Worm (Caenorhabditis elegans) whole organism, late embryonic: ENCODE data around the gene arrd-17.

ENCODE experiments used
- C08G9.2 ChIP-seq: sonication (generic microtip); optimal IDR thresholded peaks from 2 replicates; lab custom pipeline; 2016; ENCODE audit warnings: mild to moderate bottlenecking, missing genetic modification characterization, moderate library complexity, missing compliant biosample characterization
- C38D4.7 ChIP-seq: fragments of 200-800 bp; sonication (Bioruptor generic); optimal IDR thresholded peaks from 2 replicates; lab custom pipeline; 2018; ENCODE audit warnings: mild to moderate bottlenecking, missing genetic modification characterization, moderate library complexity, missing compliant biosample characterization
- K02D7.2 ChIP-seq: sonication (generic microtip); optimal IDR thresholded peaks from 2 replicates; lab custom pipeline; 2017; ENCODE audit warnings: mild to moderate bottlenecking, missing genetic modification characterization, missing compliant biosample characterization
- T23F11.4 ChIP-seq: fragments of 200-800 bp; sonication (Bioruptor generic); optimal IDR thresholded peaks from 2 replicates; lab custom pipeline; 2018; ENCODE audit warnings: mild to moderate bottlenecking, missing genetic modification characterization, missing compliant biosample characterization
- ahr-1 ChIP-seq: sonication (generic microtip); optimal IDR thresholded peaks from 2 replicates; lab custom pipeline; 2016; ENCODE audit warnings: missing genetic modification characterization, missing compliant biosample characterization
- ceh-18 ChIP-seq: sonication (generic microtip); optimal IDR thresholded peaks from 2 replicates; lab custom pipeline; 2016; ENCODE audit warnings: missing genetic modification characterization, missing compliant biosample characterization
- ceh-19 ChIP-seq: fragments of 200-800 bp; sonication (Bioruptor generic); optimal IDR thresholded peaks from 2 replicates; lab custom pipeline; 2018; ENCODE audit warnings: mild to moderate bottlenecking, missing genetic modification characterization, missing compliant biosample characterization
- ceh-24 ChIP-seq: sonication (generic microtip); optimal IDR thresholded peaks from 2 replicates; lab custom pipeline; 2016; ENCODE audit warnings: mild to moderate bottlenecking, missing genetic modification characterization, missing compliant biosample characterization
- ceh-45 ChIP-seq: fragments of 200-800 bp; sonication (Bioruptor generic); IDR thresholded peaks from 2 replicates; pipeline ENCODE4 v1.3.6; 2022; ENCODE audit warnings: missing genetic modification reagents, missing genetic modification characterization, missing compliant biosample characterization
- ceh-9 ChIP-seq: sonication (generic microtip); optimal IDR thresholded peaks from 2 replicates; lab custom pipeline; 2016; ENCODE audit warnings: mild to moderate bottlenecking, missing genetic modification characterization, inconsistent platforms, missing compliant biosample characterization
- dmd-4 ChIP-seq: sonication (generic microtip); optimal IDR thresholded peaks from 2 replicates; lab custom pipeline; 2016; ENCODE audit warnings: borderline replicate concordance, missing genetic modification characterization, missing compliant biosample characterization
- elt-2 ChIP-seq: sonication (generic microtip); optimal IDR thresholded peaks from 2 replicates; lab custom pipeline; 2016; ENCODE audit warnings: missing genetic modification reagents, missing genetic modification characterization, missing compliant biosample characterization
- elt-4 ChIP-seq: sonication (generic microtip); optimal IDR thresholded peaks from 2 replicates; lab custom pipeline; 2016; ENCODE audit warnings: missing genetic modification characterization, missing compliant biosample characterization
- ets-4 ChIP-seq: sonication (generic microtip); optimal IDR thresholded peaks from 2 replicates; lab custom pipeline; 2016; ENCODE audit warnings: missing genetic modification characterization, missing compliant biosample characterization
- fkh-10 ChIP-seq: fragments of 150-350 bp; optimal IDR thresholded peaks from 2 replicates; lab custom pipeline; 2014; ENCODE audit warnings: missing biosample characterization, missing genetic modification reagents, missing genetic modification characterization
- fkh-6 ChIP-seq: sonication (generic microtip); optimal IDR thresholded peaks from 2 replicates; lab custom pipeline; 2016; ENCODE audit warnings: missing genetic modification characterization, missing compliant biosample characterization
- hlh-13 ChIP-seq: fragments of 200-800 bp; sonication (Bioruptor generic); optimal IDR thresholded peaks from 2 replicates; lab custom pipeline; 2018; ENCODE audit warnings: mild to moderate bottlenecking, missing genetic modification characterization, missing compliant biosample characterization
- hlh-30 ChIP-seq: sonication (generic microtip); optimal IDR thresholded peaks from 2 replicates; lab custom pipeline; 2017; ENCODE audit warnings: antibody characterized with exemption, missing genetic modification characterization, missing compliant biosample characterization; ENCODE audit not compliant: insufficient read depth
- hlh-6 ChIP-seq: sonication (generic microtip); optimal IDR thresholded peaks from 2 replicates; lab custom pipeline; 2016; ENCODE audit warnings: missing genotype, missing genetic modification characterization, missing compliant biosample characterization
- hlh-8 ChIP-seq: sonication (generic microtip); optimal IDR thresholded peaks from 2 replicates; lab custom pipeline; 2016; ENCODE audit warnings: missing genotype, missing genetic modification characterization, missing compliant biosample characterization
- lim-6 ChIP-seq: sonication (generic microtip); optimal IDR thresholded peaks from 2 replicates; lab custom pipeline; 2016; ENCODE audit warnings: missing genetic modification characterization, missing compliant biosample characterization
- lin-11 ChIP-seq: fragments of 200-800 bp; sonication (Bioruptor generic); optimal IDR thresholded peaks from 2 replicates; lab custom pipeline; 2018; ENCODE audit warnings: mild to moderate bottlenecking, missing genetic modification characterization, missing compliant biosample characterization
- madf-2 ChIP-seq: sonication (generic microtip); optimal IDR thresholded peaks from 2 replicates; lab custom pipeline; 2017; ENCODE audit warnings: missing genetic modification characterization, missing compliant biosample characterization
- mec-3 ChIP-seq: sonication (generic microtip); optimal IDR thresholded peaks from 2 replicates; lab custom pipeline; 2016; ENCODE audit warnings: borderline replicate concordance, missing genetic modification characterization, missing compliant biosample characterization
- nhr-232 ChIP-seq: sonication (generic microtip); optimal IDR thresholded peaks from 2 replicates; lab custom pipeline; 2016; ENCODE audit warnings: missing genetic modification characterization, missing compliant biosample characterization
- npax-4 ChIP-seq: sonication (generic microtip); optimal IDR thresholded peaks from 2 replicates; lab custom pipeline; 2016; ENCODE audit warnings: missing genetic modification characterization, missing compliant biosample characterization
- pros-1 ChIP-seq: fragments of 150-350 bp; optimal IDR thresholded peaks from 2 replicates; lab custom pipeline; 2014; ENCODE audit warnings: missing biosample characterization, missing genetic modification reagents, missing genetic modification characterization
- ref-2 ChIP-seq: sonication (generic microtip); optimal IDR thresholded peaks from 2 replicates; lab custom pipeline; 2016; ENCODE audit warnings: missing genetic modification characterization, missing compliant biosample characterization
- rnt-1 ChIP-seq: sonication (generic microtip); optimal IDR thresholded peaks from 2 replicates; lab custom pipeline; 2016; ENCODE audit warnings: missing genetic modification characterization, missing compliant biosample characterization
- syd-9 ChIP-seq: sonication (generic microtip); optimal IDR thresholded peaks from 2 replicates; lab custom pipeline; 2016; ENCODE audit warnings: mild to moderate bottlenecking, missing genetic modification characterization, moderate library complexity, missing compliant biosample characterization
- tbx-2 ChIP-seq: sonication (generic microtip); optimal IDR thresholded peaks from 2 replicates; lab custom pipeline; 2016; ENCODE audit warnings: missing genetic modification characterization, missing compliant biosample characterization
- ttx-3 ChIP-seq: sonication (generic microtip); optimal IDR thresholded peaks from 2 replicates; lab custom pipeline; 2016; ENCODE audit warnings: missing genetic modification reagents, missing genetic modification characterization, missing compliant biosample characterization
- unc-3 ChIP-seq, 2 experiments: fragments of 200-800 bp in 1 of 2; sonication (Bioruptor generic) in 1 of 2; sonication (generic microtip) in 1 of 2; conservative IDR thresholded peaks in 1 of 2; optimal IDR thresholded peaks in 1 of 2; 2 replicates each; pipeline versions ENCODE4 v1.3.6 to Lab custom; 2016 to 2022; ENCODE audit warnings: missing compliant biosample characterization in 2 of 2, missing genetic modification characterization in 2 of 2, missing genetic modification reagents in 1 of 2
- unc-55 ChIP-seq: sonication (generic microtip); optimal IDR thresholded peaks from 2 replicates; lab custom pipeline; 2017; ENCODE audit warnings: missing biosample characterization, missing genetic modification reagents, missing genetic modification characterization
- unc-86 ChIP-seq: sonication (generic microtip); optimal IDR thresholded peaks from 2 replicates; lab custom pipeline; 2016; ENCODE audit warnings: missing genetic modification characterization, missing compliant biosample characterization

Gene arrd-17

ce11 chrIII:13621717-13622116 is 8.9 kb downstream of the arrd-17 start:
- no peak for TF ChIP-seq nhr-232 (tag; lab: Kevin White, UChicago)
- TF ChIP-seq fkh-6 (tag; lab: Kevin White, UChicago) = no peak
- no peak for TF ChIP-seq mec-3 (tag; lab: Kevin White, UChicago)
- no peak for TF ChIP-seq elt-2 (tag; lab: Kevin White, UChicago)
- TF ChIP-seq ref-2 (tag; lab: Kevin White, UChicago) = no peak

- TF ChIP-seq T23F11.4 = no peak
- TF ChIP-seq lin-11 = no peak
- TF ChIP-seq hlh-13 (GFP tag; lab: Kevin White, UChicago) = no peak
- no peak for TF ChIP-seq unc-3 (GFP tag; conservative IDR thresholded peaks at IDR 0.05; lab: Robert Waterston, UW)
- TF ChIP-seq unc-3 (tag; optimal IDR thresholded peaks at IDR 0.05; lab: Kevin White, UChicago) = no peak
- no peak for TF ChIP-seq mec-3 (tag; lab: Kevin White, UChicago)
- TF ChIP-seq C38D4.7 (GFP tag; lab: Kevin White, UChicago) = no peak
- TF ChIP-seq ceh-18 (tag; lab: Kevin White, UChicago) = no peak
- no peak for TF ChIP-seq ttx-3
- TF ChIP-seq C08G9.2 (tag; lab: Kevin White, UChicago) = no peak
- TF ChIP-seq ahr-1 (tag; lab: Kevin White, UChicago) = no peak
- TF ChIP-seq unc-86 (tag; lab: Kevin White, UChicago) = no peak
- TF ChIP-seq npax-4 (tag; lab: Kevin White, UChicago) = no peak
- no peak for TF ChIP-seq hlh-30 (tag; lab: Kevin White, UChicago)
- TF ChIP-seq ceh-19 (GFP tag; lab: Kevin White, UChicago) = no peak
- no peak for TF ChIP-seq ceh-24 (tag; lab: Kevin White, UChicago)
- no peak for TF ChIP-seq fkh-10 (GFP tag; lab: Kevin White, UChicago)
- no peak for TF ChIP-seq madf-2
- TF ChIP-seq, all 69 proteins: peak for 0
Observed at ce11 chrIII:13621012-13621411, 9.6 kb downstream of the arrd-17 start.

DNA sequence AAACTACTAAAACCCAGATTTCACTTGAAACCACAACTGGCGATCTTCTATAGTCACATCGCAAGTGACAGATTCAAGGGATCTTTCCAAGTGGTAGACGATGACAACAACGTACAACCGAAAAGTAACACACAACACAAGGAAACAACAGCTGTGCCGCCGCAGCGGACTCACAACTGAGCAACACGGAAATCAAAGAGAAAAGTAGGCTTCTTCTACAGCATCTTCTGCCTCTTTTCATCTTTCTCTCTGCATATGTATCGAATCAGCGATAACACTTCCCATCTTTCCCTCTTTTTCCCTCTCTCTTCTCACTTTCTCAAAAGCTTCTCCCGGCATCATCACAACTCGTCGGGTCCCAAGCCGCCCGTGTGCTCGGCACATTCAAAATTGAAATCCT is 13.8 kb downstream of the arrd-17 start, which contains the start of gene T12D8.9:
T12D8.9 (plus strand) TSS at position 312 of the 400 bp plus-strand sequence.
- TF ChIP-seq ceh-18 (tag; lab: Kevin White, UChicago) (peak; percentile 78), syd-9 (no peak), fkh-10 (GFP tag; lab: Kevin White, UChicago) (no peak), rnt-1 (peak; percentile 29), ref-2 (tag; lab: Kevin White, UChicago) (no peak), ets-4 (no peak), ttx-3 (no peak), unc-55 (GFP tag; lab: Kevin White, UChicago) (peak; percentile 16), hlh-8 (tag; lab: Kevin White, UChicago) (peak; percentile 42), dmd-4 (tag; lab: Kevin White, UChicago) (no peak), hlh-6 (no peak), pros-1 (tag; lab: Kevin White, UChicago) (no peak), tbx-2 (tag; lab: Kevin White, UChicago) (peak; percentile 31)
- TF ChIP-seq, all 69 proteins: peak for 5

DNA sequence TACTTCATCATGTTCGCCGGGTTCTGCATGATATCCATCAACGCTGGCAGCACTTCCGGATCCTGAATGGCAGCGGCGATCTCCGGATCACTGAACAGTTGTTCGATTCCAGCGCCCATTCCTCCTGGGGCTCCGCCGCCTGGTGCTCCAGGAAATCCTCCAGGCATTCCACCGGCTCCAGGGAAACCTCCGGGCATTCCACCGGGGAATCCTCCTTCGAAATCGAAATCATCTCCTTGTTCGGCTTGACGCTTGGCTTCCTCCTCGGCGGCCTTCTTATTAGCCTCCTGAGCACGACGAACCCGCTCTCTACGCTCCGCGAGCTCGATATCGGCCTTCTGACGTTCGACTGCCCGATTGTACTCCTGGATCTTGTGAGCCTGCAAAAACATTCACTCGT is 15.1 kb downstream of the arrd-17 start:
- TF ChIP-seq hlh-6 = peak; percentile 0
- no peak for TF ChIP-seq lim-6 (tag; lab: Kevin White, UChicago)
- peak; percentile 36 for TF ChIP-seq elt-4 (tag; lab: Kevin White, UChicago)

- TF ChIP-seq ceh-45 (no peak), K02D7.2 (no peak), ceh-9 (tag; lab: Kevin White, UChicago) (no peak)
Observed at ce11 chrIII:13614751-13615150, 15.9 kb downstream of the arrd-17 start.
